Worm (Caenorhabditis elegans) whole organism, L1 larva: ENCODE measurements around the gene clec-126.

ENCODE experiments used
- aly-2 ChIP-seq: fragments of 150-350 bp; optimal IDR thresholded peaks from 2 replicates; lab custom pipeline; 2014; ENCODE audit warnings: missing biosample characterization, missing genetic modification characterization
- ceh-82 ChIP-seq, 3 experiments: fragments of 150-350 bp in 1 of 3; sonication (generic microtip) in 2 of 3; optimal IDR thresholded peaks; 2 replicates each; lab custom pipeline; 2014 to 2017; ENCODE audit warnings: missing biosample characterization in 3 of 3, missing genetic modification characterization in 3 of 3
- egl-27 ChIP-seq, 2 experiments: fragments of 150-350 bp in 1 of 2; sonication (generic microtip); optimal IDR thresholded peaks; 3 replicates each; lab custom pipeline; 2017 to 2018; ENCODE audit warnings: missing biosample characterization in 2 of 2, missing genetic modification characterization in 2 of 2, missing genetic modification reagents in 2 of 2
- elt-3 ChIP-seq, 6 experiments: fragments of 150-350 bp in 1 of 6; sonication (generic microtip); optimal IDR thresholded peaks; 2 replicates each; lab custom pipeline; 2017 to 2018; ENCODE audit warnings: missing biosample characterization in 6 of 6, missing genetic modification characterization in 6 of 6, inconsistent platforms in 1 of 6
- lir-3 ChIP-seq: sonication (generic microtip); optimal IDR thresholded peaks from 2 replicates; lab custom pipeline; 2016; ENCODE audit warnings: mild to moderate bottlenecking, missing genetic modification characterization, moderate library complexity, missing compliant biosample characterization; ENCODE audit not compliant: poor library complexity
- rnt-1 ChIP-seq: sonication (generic microtip); optimal IDR thresholded peaks from 2 replicates; lab custom pipeline; 2016; ENCODE audit warnings: mild to moderate bottlenecking, missing genetic modification characterization, moderate library complexity, missing compliant biosample characterization
- snpc-4 ChIP-seq: fragments of 150-350 bp; optimal IDR thresholded peaks from 2 replicates; lab custom pipeline; 2014; ENCODE audit warnings: missing biosample characterization, missing genetic modification characterization
- sptf-1 ChIP-seq: fragments of 150-350 bp; optimal IDR thresholded peaks from 2 replicates; lab custom pipeline; 2014; ENCODE audit warnings: missing biosample characterization, missing genetic modification characterization

- TF ChIP-seq elt-3 (tag; optimal IDR thresholded peaks at IDR 0.05; lab: Kevin White, UChicago) (no peak), lir-3 (no peak), egl-27 (tag; optimal IDR thresholded peaks at IDR 0.05; lab: Kevin White, UChicago) (no peak), snpc-4 (tag; lab: Kevin White, UChicago) (no peak), sptf-1 (tag; lab: Kevin White, UChicago) (no peak), ceh-82 (tag; optimal IDR thresholded peaks at IDR 0.05; lab: Kevin White, UChicago) (no peak), rnt-1 (tag; lab: Kevin White, UChicago) (no peak), aly-2 (tag; lab: Kevin White, UChicago) (no peak)
Observed at ce11 chrII:3527460-3527859, 8.2 kb downstream of the clec-126 start.
